Worm (Caenorhabditis elegans) whole organism, L2 larva: ENCODE measurements around the gene M04D8.4.
"Not testable (repeated sequence)": the region's sequence is repeated elsewhere in the genome, so short reads cannot be mapped to it uniquely, and the experiment has no call there.

ENCODE experiments used
- C34F6.9 ChIP-seq: fragments of 150-350 bp; optimal IDR thresholded peaks from 2 replicates; lab custom pipeline; 2014; ENCODE audit warnings: missing biosample characterization, missing genetic modification characterization
- F13H6.1 ChIP-seq: sonication (generic microtip); optimal IDR thresholded peaks from 2 replicates; lab custom pipeline; 2016; ENCODE audit warnings: missing genetic modification characterization, missing compliant biosample characterization
- alr-1 ChIP-seq: fragments of 150-350 bp; optimal IDR thresholded peaks from 2 replicates; lab custom pipeline; 2014; ENCODE audit warnings: missing biosample characterization, missing genetic modification characterization
- aly-2 ChIP-seq: fragments of 150-350 bp; optimal IDR thresholded peaks from 2 replicates; lab custom pipeline; 2014; ENCODE audit warnings: missing biosample characterization, missing genetic modification characterization
- blmp-1 ChIP-seq: sonication (generic microtip); optimal IDR thresholded peaks from 2 replicates; lab custom pipeline; 2017; ENCODE audit warnings: missing genetic modification characterization, mild to moderate bottlenecking, missing compliant biosample characterization, antibody characterized with exemption, moderate library complexity; ENCODE audit not compliant: insufficient read depth
- ceh-16 ChIP-seq: fragments of 150-350 bp; optimal IDR thresholded peaks from 2 replicates; lab custom pipeline; 2014; ENCODE audit warnings: missing biosample characterization, missing genetic modification characterization
- ceh-82 ChIP-seq: fragments of 150-350 bp; optimal IDR thresholded peaks from 2 replicates; lab custom pipeline; 2014; ENCODE audit warnings: missing biosample characterization, missing genetic modification characterization
- crh-2 ChIP-seq: sonication (generic microtip); optimal IDR thresholded peaks from 2 replicates; lab custom pipeline; 2017; ENCODE audit warnings: missing biosample characterization, missing genetic modification characterization
- dmd-4 ChIP-seq: sonication (generic microtip); optimal IDR thresholded peaks from 2 replicates; lab custom pipeline; 2017; ENCODE audit warnings: missing biosample characterization, missing genetic modification characterization
- egl-27 ChIP-seq: sonication (generic microtip); optimal IDR thresholded peaks from 3 replicates; lab custom pipeline; 2017; ENCODE audit warnings: missing biosample characterization, missing genetic modification reagents, missing genetic modification characterization
- elt-1 ChIP-seq: fragments of 150-350 bp; optimal IDR thresholded peaks from 2 replicates; lab custom pipeline; 2014; ENCODE audit warnings: missing biosample characterization, missing genetic modification characterization
- fos-1 ChIP-seq: fragments of 150-350 bp; optimal IDR thresholded peaks from 2 replicates; lab custom pipeline; 2014; ENCODE audit warnings: missing biosample characterization, missing genetic modification characterization
- gmeb-1 ChIP-seq: fragments of 150-350 bp; optimal IDR thresholded peaks from 2 replicates; lab custom pipeline; 2014; ENCODE audit warnings: missing biosample characterization, missing genetic modification characterization
- lin-11 ChIP-seq: fragments of 150-350 bp; sonication (generic microtip); optimal IDR thresholded peaks from 2 replicates; lab custom pipeline; 2014; ENCODE audit warnings: missing biosample characterization, missing genetic modification characterization, inconsistent platforms, mixed read lengths
- lin-39 ChIP-seq: fragments of 150-350 bp; optimal IDR thresholded peaks from 2 replicates; lab custom pipeline; 2014; ENCODE audit warnings: missing biosample characterization, missing genetic modification reagents, missing genetic modification characterization
- lsy-2 ChIP-seq, 2 experiments: fragments of 150-350 bp in 1 of 2; sonication (generic microtip) in 1 of 2; optimal IDR thresholded peaks; 2 replicates each; lab custom pipeline; 2014 to 2017; ENCODE audit warnings: missing biosample characterization in 2 of 2, missing genetic modification characterization in 2 of 2
- mab-5 ChIP-seq: fragments of 150-350 bp; optimal IDR thresholded peaks from 2 replicates; lab custom pipeline; 2014; ENCODE audit warnings: missing biosample characterization, missing genetic modification characterization
- mdl-1 ChIP-seq, 2 experiments: fragments of 150-350 bp in 1 of 2; sonication (generic microtip) in 1 of 2; optimal IDR thresholded peaks; 2 replicates each; lab custom pipeline; 2017; ENCODE audit warnings: missing biosample characterization in 2 of 2, missing genetic modification characterization in 2 of 2
- nhr-10 ChIP-seq: sonication (generic microtip); optimal IDR thresholded peaks from 2 replicates; lab custom pipeline; 2017; ENCODE audit warnings: missing biosample characterization, missing genetic modification characterization
- nhr-12 ChIP-seq: fragments of 150-350 bp; optimal IDR thresholded peaks from 2 replicates; lab custom pipeline; 2014; ENCODE audit warnings: missing biosample characterization, missing genetic modification characterization
- nhr-25 ChIP-seq: fragments of 150-350 bp; sonication (generic microtip); optimal IDR thresholded peaks from 3 replicates; lab custom pipeline; 2014; ENCODE audit warnings: missing biosample characterization, missing genetic modification characterization
- nhr-6 ChIP-seq: fragments of 150-350 bp; optimal IDR thresholded peaks from 2 replicates; lab custom pipeline; 2014; ENCODE audit warnings: missing biosample characterization, missing genetic modification characterization
- peb-1 ChIP-seq: fragments of 150-350 bp; optimal IDR thresholded peaks from 2 replicates; lab custom pipeline; 2014; ENCODE audit warnings: missing biosample characterization, missing genetic modification characterization
- sem-4 ChIP-seq: fragments of 150-350 bp; optimal IDR thresholded peaks from 2 replicates; lab custom pipeline; 2014; ENCODE audit warnings: missing biosample characterization, missing genetic modification reagents, missing genetic modification characterization
- skn-1 ChIP-seq: sonication (generic microtip); optimal IDR thresholded peaks from 2 replicates; lab custom pipeline; 2017; ENCODE audit warnings: missing biosample characterization, missing genetic modification characterization
- sma-3 ChIP-seq: sonication (generic microtip); optimal IDR thresholded peaks from 2 replicates; lab custom pipeline; 2016; ENCODE audit warnings: missing genetic modification reagents, missing genetic modification characterization, missing compliant biosample characterization
- unc-39 ChIP-seq: fragments of 150-350 bp; optimal IDR thresholded peaks from 2 replicates; lab custom pipeline; 2014; ENCODE audit warnings: missing biosample characterization, missing genetic modification characterization
- unc-55 ChIP-seq: fragments of 150-350 bp; sonication (generic microtip); optimal IDR thresholded peaks from 3 replicates; lab custom pipeline; 2014; ENCODE audit warnings: missing biosample characterization, missing genetic modification reagents, missing genetic modification characterization
- unc-62 ChIP-seq: fragments of 150-350 bp; optimal IDR thresholded peaks from 2 replicates; lab custom pipeline; 2014; ENCODE audit warnings: missing biosample characterization, missing genetic modification reagents, missing genetic modification characterization
- ztf-11 ChIP-seq: sonication (generic microtip); optimal IDR thresholded peaks from 2 replicates; lab custom pipeline; 2017; ENCODE audit warnings: missing biosample characterization, missing genetic modification characterization
- ztf-4 ChIP-seq: fragments of 150-350 bp; optimal IDR thresholded peaks from 2 replicates; lab custom pipeline; 2014; ENCODE audit warnings: missing biosample characterization, missing genetic modification characterization

Gene M04D8.4

DNA sequence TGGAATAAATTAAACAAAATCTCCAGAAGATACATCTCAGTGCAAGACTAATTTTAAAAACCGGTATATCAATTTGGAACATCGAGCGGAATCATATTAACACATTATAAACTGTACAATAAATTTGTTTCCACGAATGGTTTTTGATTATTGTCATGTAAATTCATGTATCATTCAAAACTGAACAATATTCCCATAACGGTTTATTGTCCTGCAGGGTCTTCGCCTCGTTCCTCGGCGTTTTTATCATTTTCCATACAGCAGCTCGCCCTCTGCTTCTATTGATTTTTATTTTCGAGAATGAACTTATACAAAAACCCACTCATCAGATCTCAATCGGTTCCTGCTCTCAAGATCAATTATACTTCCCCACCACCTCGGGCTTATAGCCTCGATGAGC, 28.6 kb upstream of the M04D8.4 start, which contains the start of gene T16G12.8:
TSS of gene T16G12.8 (plus strand) at position 301 of the 400 bp plus-strand sequence.
- TF ChIP-seq lsy-2 (tag; optimal IDR thresholded peaks at IDR 0.05; lab: Kevin White, UChicago) (no peak), blmp-1 (no peak), crh-2 (no peak), C34F6.9 (no peak), F13H6.1 (tag; lab: Kevin White, UChicago) (no peak), gmeb-1 (tag; lab: Kevin White, UChicago) (no peak), nhr-25 (tag; lab: Kevin White, UChicago) (no peak), elt-1 (no peak), mab-5 (tag; lab: Kevin White, UChicago) (no peak), ceh-82 (no peak), nhr-12 (no peak), unc-62 (GFP tag; lab: Kevin White, UChicago) (no peak), peb-1 (no peak), egl-27 (tag; lab: Kevin White, UChicago) (no peak)

DNA sequence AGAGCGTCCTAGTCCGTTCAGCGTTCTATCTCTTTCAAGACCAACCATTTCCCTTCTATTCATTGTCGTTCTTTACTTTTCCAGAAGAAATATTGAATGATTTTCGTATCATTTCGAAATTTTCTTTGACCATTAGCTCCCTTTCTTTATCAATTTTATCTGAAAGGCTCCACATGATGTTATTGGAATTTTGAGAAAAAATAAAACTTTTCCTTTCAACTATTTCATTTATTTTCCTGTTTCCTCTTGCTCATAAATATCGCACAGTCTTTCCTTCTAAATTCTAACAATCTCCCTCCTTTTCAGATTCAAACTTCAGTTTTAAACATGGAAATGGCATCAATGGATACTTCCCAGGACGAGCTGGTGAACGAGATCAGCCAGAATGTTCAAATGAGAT, 27.1 kb upstream of the M04D8.4 start, which contains the start of gene T16G12.4:
TSS of gene T16G12.4 (plus strand) at position 301 of the 400 bp plus-strand sequence.
- no peak for TF ChIP-seq dmd-4 (tag; lab: Kevin White, UChicago)
- TF ChIP-seq fos-1 (tag; lab: Kevin White, UChicago): no peak
- TF ChIP-seq lin-39: no peak
- TF ChIP-seq mdl-1 (tag; optimal IDR thresholded peaks at IDR 0.05; lab: Kevin White, UChicago): no peak
- no peak for TF ChIP-seq F13H6.1 (tag; lab: Kevin White, UChicago)
- TF ChIP-seq unc-39: no peak
- no peak for TF ChIP-seq nhr-6
- no peak for TF ChIP-seq skn-1 (tag; lab: Kevin White, UChicago)
- TF ChIP-seq alr-1: no peak
- TF ChIP-seq lin-11 (tag; lab: Kevin White, UChicago): no peak
- TF ChIP-seq unc-62 (GFP tag; lab: Kevin White, UChicago): no peak
- TF ChIP-seq nhr-10 (tag; lab: Kevin White, UChicago): no peak
- no peak for TF ChIP-seq unc-55 (GFP tag; lab: Kevin White, UChicago)

DNA sequence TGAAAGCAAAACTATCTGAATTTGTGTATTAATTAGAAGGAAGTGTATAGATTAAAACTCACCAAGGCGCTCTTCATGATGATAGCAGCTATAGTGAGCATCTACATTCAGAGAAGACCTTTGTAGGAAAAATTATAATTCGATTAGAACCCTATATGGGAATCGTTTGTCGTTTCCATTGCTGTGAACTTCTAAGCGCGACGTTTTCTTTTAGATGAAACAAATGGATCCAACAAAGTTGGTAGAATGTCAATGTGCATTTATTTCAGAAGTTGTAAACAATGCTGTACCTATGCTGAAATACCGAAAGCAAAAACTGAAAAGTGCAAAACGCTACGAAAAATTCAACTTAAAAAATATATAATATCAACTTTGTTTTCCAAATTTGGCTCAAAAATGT, 25.6 kb upstream of the M04D8.4 start, which contains the start of gene T16G12.10:
TSS of gene T16G12.10 (minus strand) at position 101 of the 400 bp plus-strand sequence.
- TF ChIP-seq nhr-12: no peak
- TF ChIP-seq gmeb-1 (tag; lab: Kevin White, UChicago): no peak
- no peak for TF ChIP-seq ztf-4 (tag; lab: Kevin White, UChicago)
- TF ChIP-seq aly-2: no peak
- TF ChIP-seq sem-4 (tag; lab: Kevin White, UChicago): no peak
- TF ChIP-seq dmd-4 (tag; lab: Kevin White, UChicago): no peak
- TF ChIP-seq elt-1: no peak
- no peak for TF ChIP-seq sma-3 (GFP tag; lab: Kevin White, UChicago)

DNA sequence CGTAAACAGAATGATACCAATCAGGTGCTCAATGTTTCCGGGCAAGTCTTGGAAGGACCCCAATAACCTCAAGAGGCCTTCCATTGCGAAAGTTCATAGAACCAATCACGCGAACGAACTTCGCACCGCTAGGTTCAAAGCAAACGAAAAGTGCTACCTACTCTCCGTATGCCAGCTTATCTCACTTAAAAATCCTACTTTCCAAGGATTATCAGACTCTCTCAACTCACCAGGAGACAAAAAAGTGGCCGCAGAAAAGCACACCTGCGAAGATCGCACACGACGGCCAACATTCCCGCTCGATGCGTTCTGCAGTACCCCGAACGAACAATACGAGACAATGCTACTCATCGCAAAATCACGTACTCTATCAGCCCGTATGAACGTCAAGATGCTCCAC, 22.9 kb upstream of the M04D8.4 start, which contains the start of gene T16G12.12:
TSS of gene T16G12.12 (plus strand) at position 301 of the 400 bp plus-strand sequence.
- not testable (repeated sequence) for TF ChIP-seq ceh-16, ztf-4, nhr-25 (tag; lab: Kevin White, UChicago)
- TF ChIP-seq, all 48 proteins: peak for 0; not testable (repeated sequence) for 48

DNA sequence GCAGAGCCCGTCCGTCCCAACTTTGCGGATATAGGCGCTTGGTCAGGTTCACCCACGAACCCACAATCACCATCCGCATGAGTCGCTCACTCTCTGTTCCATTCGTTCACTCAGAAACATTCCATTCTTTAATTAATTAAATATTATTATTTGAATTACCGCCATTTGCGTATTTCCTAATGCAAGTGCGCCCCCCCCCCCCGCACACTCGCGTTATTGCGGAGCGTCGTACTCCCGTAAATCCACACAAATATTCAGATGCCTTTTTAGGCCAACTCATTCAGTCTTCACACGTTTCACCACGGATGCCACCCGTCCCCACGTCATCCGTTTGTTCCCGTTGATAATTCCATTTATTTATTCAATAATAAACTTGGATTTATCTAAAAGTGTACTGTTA, 19.9 kb upstream of the M04D8.4 start, which contains the start of gene T16G12.3:
TSS of gene T16G12.3 (plus strand) at position 301 of the 400 bp plus-strand sequence.
- TF ChIP-seq ztf-11 (tag; lab: Kevin White, UChicago); unc-55 (GFP tag; lab: Kevin White, UChicago); C34F6.9: not testable (repeated sequence)
- TF ChIP-seq, all 48 proteins: peak for 0; not testable (repeated sequence) for 48

DNA sequence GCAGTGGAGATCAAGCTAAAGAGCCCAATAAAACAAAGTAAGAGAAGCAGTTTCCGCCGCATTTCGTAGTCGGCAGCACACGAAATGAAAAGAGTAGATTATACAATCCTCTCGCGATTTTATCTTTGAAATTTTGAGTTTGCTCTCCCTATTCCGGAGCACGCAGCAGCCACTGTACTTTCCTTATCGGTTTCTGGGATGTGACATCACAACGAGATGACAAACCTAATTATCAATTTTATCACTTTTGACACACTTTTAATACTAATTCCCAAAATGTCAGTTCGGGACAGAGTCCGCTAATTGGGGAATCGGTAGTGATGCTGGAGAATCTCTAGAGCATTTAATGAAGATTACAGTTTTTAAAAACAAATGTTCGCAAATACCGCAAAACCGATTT, 19.2 kb upstream of the M04D8.4 start, which contains the start of gene T16G12.1:
TSS of gene T16G12.1 (minus strand) at position 176 of the 400 bp plus-strand sequence.
- no peak for TF ChIP-seq elt-1
- no peak for TF ChIP-seq skn-1 (tag; lab: Kevin White, UChicago)
- TF ChIP-seq fos-1 (tag; lab: Kevin White, UChicago): peak; percentile 94
